Comparison of ENCODE assay signal across 1 fruit fly cellular context in the genomic region with DNA sequence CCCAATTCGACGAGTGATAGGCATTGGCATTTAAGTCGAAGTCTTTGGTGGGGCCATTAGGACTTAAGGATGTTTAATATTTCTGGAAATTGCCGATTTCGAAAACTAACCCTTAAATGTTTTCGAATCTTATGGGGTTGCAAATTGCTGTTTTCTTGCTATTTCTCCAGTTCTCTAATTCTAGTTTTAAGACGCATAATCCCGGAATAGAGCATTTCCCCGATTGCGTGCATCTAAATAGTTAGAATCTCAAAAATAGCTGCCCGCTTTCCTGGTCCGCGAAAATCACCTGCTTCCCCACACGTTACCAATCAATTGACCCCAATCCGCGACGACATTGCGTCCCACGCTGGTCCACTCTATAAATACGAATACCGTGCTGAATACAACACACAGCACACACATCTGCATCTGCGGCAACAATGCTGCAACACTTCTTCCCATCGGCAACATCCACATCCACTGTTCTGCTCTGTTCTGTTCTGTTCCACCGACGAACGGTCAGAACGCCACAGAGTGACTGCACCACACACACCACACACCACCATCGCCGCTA.
TF ChIP-seq lines count a peak whose summit lies in the region.

A gene (plus strand): TSS at position 542 of the 556 bp plus-strand sequence.

TF ChIP-seq in whole organism, embryonic, 481 proteins besides CTCF, POLR2A, EP300 and RAD21 (continued from another document and continues in another):
- TF ChIP-seq schlank (tag; optimal IDR thresholded peaks at IDR 0.05; lab: Kevin White, UChicago) (peak; percentile 77), CG18764 (GFP tag; optimal IDR thresholded peaks at IDR 0.05; lab: Kevin White, UChicago) (peak; percentile 78), knrl (GFP tag; IDR thresholded peaks at IDR 0.05; lab: Robert Waterston, UW; ENCODE audit: partially characterized antibody) (no peak), pfk (GFP tag; optimal IDR thresholded peaks at IDR 0.05; lab: Kevin White, UChicago) (peak; percentile 80), Dp (GFP tag; optimal IDR thresholded peaks at IDR 0.05; lab: Kevin White, UChicago) (no peak), CG4707 (GFP tag; optimal IDR thresholded peaks at IDR 0.05; lab: Kevin White, UChicago) (no peak), gsb-n (tag; optimal IDR thresholded peaks at IDR 0.05; lab: Kevin White, UChicago) (peak; percentile 57), Antp (GFP tag; optimal IDR thresholded peaks at IDR 0.05; lab: Kevin White, UChicago) (peak; percentile 86), sc (optimal IDR thresholded peaks at IDR 0.05; lab: Kevin White, UChicago) (no peak), sc (GFP tag; optimal IDR thresholded peaks at IDR 0.05; lab: Kevin White, UChicago) (peak; percentile 79), CG4360 (GFP tag; IDR thresholded peaks at IDR 0.05; lab: Robert Waterston, UW) (no peak), dysf (GFP tag; IDR thresholded peaks at IDR 0.05; lab: Robert Waterston, UW) (no peak), ems (GFP tag; optimal IDR thresholded peaks at IDR 0.05; lab: Kevin White, UChicago) (peak; percentile 78), CG12299 (tag; optimal IDR thresholded peaks at IDR 0.05; lab: Kevin White, UChicago) (peak; percentile 86), tgo (GFP tag; IDR thresholded peaks at IDR 0.05; lab: Robert Waterston, UW) (no peak), Dek (tag; optimal IDR thresholded peaks at IDR 0.05; lab: Kevin White, UChicago) (peak; percentile 77), CG12236 (GFP tag; optimal IDR thresholded peaks at IDR 0.05; lab: Kevin White, UChicago) (peak; percentile 81), CG33557 (GFP tag; optimal IDR thresholded peaks at IDR 0.05; lab: Kevin White, UChicago) (peak; percentile 38), CG4328 (GFP tag; optimal IDR thresholded peaks at IDR 0.05; lab: Kevin White, UChicago) (peak; percentile 83), CG6254 (GFP tag; optimal IDR thresholded peaks at IDR 0.05; lab: Kevin White, UChicago) (peak; percentile 72), Ptx1 (GFP tag; IDR thresholded peaks at IDR 0.05; lab: Robert Waterston, UW) (no peak), CG6689 (GFP tag; IDR thresholded peaks at IDR 0.05; lab: Robert Waterston, UW) (no peak), Fer2 (tag; optimal IDR thresholded peaks at IDR 0.05; lab: Kevin White, UChicago) (peak; percentile 70), ab (GFP tag; optimal IDR thresholded peaks at IDR 0.05; lab: Kevin White, UChicago) (peak; percentile 71), Elba2 (GFP tag; optimal IDR thresholded peaks at IDR 0.05; lab: Kevin White, UChicago) (no peak), yki (optimal IDR thresholded peaks at IDR 0.05; lab: Kevin White, UChicago) (no peak), Doc2 (GFP tag; IDR thresholded peaks at IDR 0.05; lab: Robert Waterston, UW) (no peak), salm (tag; optimal IDR thresholded peaks at IDR 0.05; lab: Kevin White, UChicago) (peak; percentile 77), crp (GFP tag; optimal IDR thresholded peaks at IDR 0.05; lab: Kevin White, UChicago) (peak in 1 of 2 experiments; percentile 38), CG16779 (GFP tag; IDR thresholded peaks at IDR 0.05; lab: Robert Waterston, UW) (no peak), Blimp-1 (GFP tag; optimal IDR thresholded peaks at IDR 0.05; lab: Kevin White, UChicago) (peak; percentile 82), fru (optimal IDR thresholded peaks at IDR 0.05; lab: Kevin White, UChicago) (no peak), CG9932 (GFP tag; IDR thresholded peaks at IDR 0.05; lab: Robert Waterston, UW) (no peak), CG32532 (GFP tag; IDR thresholded peaks at IDR 0.05; lab: Robert Waterston, UW) (no peak), Max (GFP tag; optimal IDR thresholded peaks at IDR 0.05; lab: Kevin White, UChicago) (peak; percentile 84), Hsf (GFP tag; optimal IDR thresholded peaks at IDR 0.05; lab: Kevin White, UChicago) (peak; percentile 89), slou (GFP tag; optimal IDR thresholded peaks at IDR 0.05; lab: Kevin White, UChicago) (peak; percentile 72), lilli (GFP tag; optimal IDR thresholded peaks at IDR 0.05; lab: Kevin White, UChicago) (peak; percentile 90), HLHmδ (GFP tag; optimal IDR thresholded peaks at IDR 0.05; lab: Kevin White, UChicago) (peak; percentile 90), CG8290 (GFP tag; optimal IDR thresholded peaks at IDR 0.05; lab: Kevin White, UChicago) (peak; percentile 28), CG8290 (tag; optimal IDR thresholded peaks at IDR 0.05; lab: Kevin White, UChicago) (peak in 1 of 2 experiments; percentile 82), dmrt99B (tag; optimal IDR thresholded peaks at IDR 0.05; lab: Kevin White, UChicago) (peak; percentile 90), CG18599 (GFP tag; optimal IDR thresholded peaks at IDR 0.05; lab: Kevin White, UChicago) (peak; percentile 95), CG10431 (GFP tag; optimal IDR thresholded peaks at IDR 0.05; lab: Kevin White, UChicago) (peak; percentile 70), CG6854 (GFP tag; optimal IDR thresholded peaks at IDR 0.05; lab: Kevin White, UChicago) (peak; percentile 85), Sry-δ (GFP tag; optimal IDR thresholded peaks at IDR 0.05; lab: Kevin White, UChicago) (peak; percentile 52), CG7987 (GFP tag; optimal IDR thresholded peaks at IDR 0.05; lab: Kevin White, UChicago) (no peak), CG4424 (GFP tag; optimal IDR thresholded peaks at IDR 0.05; lab: Kevin White, UChicago) (peak; percentile 86), CG10267 (tag; optimal IDR thresholded peaks at IDR 0.05; lab: Kevin White, UChicago) (peak; percentile 63), crc (GFP tag; optimal IDR thresholded peaks at IDR 0.05; lab: Kevin White, UChicago) (peak; percentile 90), CG2712 (tag; optimal IDR thresholded peaks at IDR 0.05; lab: Kevin White, UChicago) (peak; percentile 88), ase (GFP tag; IDR thresholded peaks at IDR 0.05; lab: Robert Waterston, UW) (no peak), sim (GFP tag; IDR thresholded peaks at IDR 0.05; lab: Robert Waterston, UW) (no peak), gro (GFP tag; optimal IDR thresholded peaks at IDR 0.05; lab: Kevin White, UChicago) (peak; percentile 89), Atf6 (GFP tag; IDR thresholded peaks at IDR 0.05; lab: Robert Waterston, UW) (no peak), CG17361 (GFP tag; IDR thresholded peaks at IDR 0.05; lab: Robert Waterston, UW) (no peak), CG8478 (optimal IDR thresholded peaks at IDR 0.05; lab: Kevin White, UChicago) (no peak), inv (GFP tag; IDR thresholded peaks at IDR 0.05; lab: Robert Waterston, UW; ENCODE audit: partially characterized antibody) (no peak), CG11398 (GFP tag; optimal IDR thresholded peaks at IDR 0.05; lab: Kevin White, UChicago) (peak; percentile 88), ac (GFP tag; optimal IDR thresholded peaks at IDR 0.05; lab: Kevin White, UChicago) (peak; percentile 25), nerfin-2 (GFP tag; IDR thresholded peaks at IDR 0.05; lab: Robert Waterston, UW; ENCODE audit: partially characterized antibody) (no peak), Atf-2 (GFP tag; optimal IDR thresholded peaks at IDR 0.05; lab: Kevin White, UChicago) (peak; percentile 91), grau (tag; optimal IDR thresholded peaks at IDR 0.05; lab: Kevin White, UChicago) (peak; percentile 89), Abd-B (GFP tag; optimal IDR thresholded peaks at IDR 0.05; lab: Kevin White, UChicago) (peak; percentile 57), CG8944 (GFP tag; optimal IDR thresholded peaks at IDR 0.05; lab: Kevin White, UChicago) (peak; percentile 75), ssp (GFP tag; IDR thresholded peaks at IDR 0.05; lab: Robert Waterston, UW) (no peak), Mrtf (GFP tag; IDR thresholded peaks at IDR 0.05; lab: Robert Waterston, UW) (no peak), stc (GFP tag; IDR thresholded peaks at IDR 0.05; lab: Robert Waterston, UW) (no peak), ewg (GFP tag; optimal IDR thresholded peaks at IDR 0.05; lab: Kevin White, UChicago) (peak; percentile 33), CG4820 (GFP tag; optimal IDR thresholded peaks at IDR 0.05; lab: Kevin White, UChicago) (peak; percentile 80), CG7839 (tag; optimal IDR thresholded peaks at IDR 0.05; lab: Kevin White, UChicago) (peak; percentile 86), sens-2 (GFP tag; IDR thresholded peaks at IDR 0.05; lab: Robert Waterston, UW) (no peak), hth (optimal IDR thresholded peaks at IDR 0.05; lab: Kevin White, UChicago) (no peak), CG5180 (GFP tag; optimal IDR thresholded peaks at IDR 0.05; lab: Kevin White, UChicago) (peak; percentile 61), Atf3 (GFP tag; optimal IDR thresholded peaks at IDR 0.05; lab: Kevin White, UChicago) (peak; percentile 46), Sox100B (GFP tag; optimal IDR thresholded peaks at IDR 0.05; lab: Kevin White, UChicago) (peak; percentile 92), nom (GFP tag; optimal IDR thresholded peaks at IDR 0.05; lab: Kevin White, UChicago) (peak; percentile 96), ro (GFP tag; IDR thresholded peaks at IDR 0.05; lab: Robert Waterston, UW) (no peak), Hr78 (GFP tag; optimal IDR thresholded peaks at IDR 0.05; lab: Kevin White, UChicago) (peak in 1 of 2 experiments; percentile 41), grn (GFP tag; optimal IDR thresholded peaks at IDR 0.05; lab: Kevin White, UChicago) (no peak), Doc3 (GFP tag; IDR thresholded peaks at IDR 0.05; lab: Robert Waterston, UW; ENCODE audit: partially characterized antibody) (no peak), Hey (tag; optimal IDR thresholded peaks at IDR 0.05; lab: Kevin White, UChicago) (peak; percentile 59), hkb (optimal IDR thresholded peaks at IDR 0.05; lab: Kevin White, UChicago) (no peak), hkb (GFP tag; IDR thresholded peaks at IDR 0.05; lab: Robert Waterston, UW) (no peak), HHEX (GFP tag; optimal IDR thresholded peaks at IDR 0.05; lab: Kevin White, UChicago) (peak; percentile 92), Taf1 (GFP tag; IDR thresholded peaks at IDR 0.05; lab: Robert Waterston, UW) (no peak), ttk (GFP tag; IDR thresholded peaks at IDR 0.05; lab: Robert Waterston, UW) (no peak), jigr1 (GFP tag; IDR thresholded peaks at IDR 0.05; lab: Robert Waterston, UW) (no peak), da (GFP tag; optimal IDR thresholded peaks at IDR 0.05; lab: Kevin White, UChicago) (peak; percentile 86), trh (GFP tag; optimal IDR thresholded peaks at IDR 0.05; lab: Kevin White, UChicago) (peak; percentile 68), kah (GFP tag; optimal IDR thresholded peaks at IDR 0.05; lab: Kevin White, UChicago) (peak; percentile 73), CG2889 (GFP tag; IDR thresholded peaks at IDR 0.05; lab: Robert Waterston, UW) (no peak), klu (GFP tag; IDR thresholded peaks at IDR 0.05; lab: Robert Waterston, UW) (no peak), CG30431 (GFP tag; optimal IDR thresholded peaks at IDR 0.05; lab: Kevin White, UChicago) (peak; percentile 84), tx (GFP tag; optimal IDR thresholded peaks at IDR 0.05; lab: Kevin White, UChicago) (peak; percentile 85), kni (GFP tag; optimal IDR thresholded peaks at IDR 0.05; lab: Kevin White, UChicago) (peak; percentile 50), Eip74EF (GFP tag; optimal IDR thresholded peaks at IDR 0.05; lab: Kevin White, UChicago) (no peak), bab2 (GFP tag; optimal IDR thresholded peaks at IDR 0.05; lab: Kevin White, UChicago) (peak; percentile 80), PHDP (tag; optimal IDR thresholded peaks at IDR 0.05; lab: Kevin White, UChicago) (peak; percentile 90), danr (GFP tag; IDR thresholded peaks at IDR 0.05; lab: Robert Waterston, UW) (no peak), CG12942 (GFP tag; optimal IDR thresholded peaks at IDR 0.05; lab: Kevin White, UChicago) (peak; percentile 80), Asciz (GFP tag; optimal IDR thresholded peaks at IDR 0.05; lab: Kevin White, UChicago) (peak; percentile 83), CG16813 (GFP tag; IDR thresholded peaks at IDR 0.05; lab: Robert Waterston, UW; ENCODE audit: partially characterized antibody) (no peak), run (tag; optimal IDR thresholded peaks at IDR 0.05; lab: Kevin White, UChicago) (peak; percentile 70), CG11695 (GFP tag; IDR thresholded peaks at IDR 0.05; lab: Robert Waterston, UW) (no peak), CG8281 (tag; optimal IDR thresholded peaks at IDR 0.05; lab: Kevin White, UChicago) (peak; percentile 68), CG7786 (GFP tag; optimal IDR thresholded peaks at IDR 0.05; lab: Kevin White, UChicago) (peak; percentile 93), bbx (GFP tag; IDR thresholded peaks at IDR 0.05; lab: Robert Waterston, UW; ENCODE audit: partially characterized antibody) (no peak), CrebB (tag; optimal IDR thresholded peaks at IDR 0.05; lab: Kevin White, UChicago) (peak; percentile 71), lab (GFP tag; optimal IDR thresholded peaks at IDR 0.05; lab: Kevin White, UChicago) (peak; percentile 92), Usf (GFP tag; optimal IDR thresholded peaks at IDR 0.05; lab: Kevin White, UChicago) (peak; percentile 90), CG17359 (tag; optimal IDR thresholded peaks at IDR 0.05; lab: Kevin White, UChicago) (peak; percentile 86), tna (GFP tag; IDR thresholded peaks at IDR 0.05; lab: Robert Waterston, UW; ENCODE audit: partially characterized antibody) (no peak), mirr (GFP tag; optimal IDR thresholded peaks at IDR 0.05; lab: Kevin White, UChicago) (peak; percentile 52), sqz (GFP tag; optimal IDR thresholded peaks at IDR 0.05; lab: Kevin White, UChicago) (peak; percentile 81), zen2 (GFP tag; IDR thresholded peaks at IDR 0.05; lab: Robert Waterston, UW; ENCODE audit: partially characterized antibody) (no peak), CG9797 (GFP tag; optimal IDR thresholded peaks at IDR 0.05; lab: Kevin White, UChicago) (peak; percentile 12), p53 (GFP tag; optimal IDR thresholded peaks at IDR 0.05; lab: Kevin White, UChicago) (peak; percentile 34), jing (GFP tag; optimal IDR thresholded peaks at IDR 0.05; lab: Kevin White, UChicago) (peak; percentile 73), CG17385 (GFP tag; optimal IDR thresholded peaks at IDR 0.05; lab: Kevin White, UChicago) (peak; percentile 79), Scr (GFP tag; IDR thresholded peaks at IDR 0.05; lab: Robert Waterston, UW; ENCODE audit: partially characterized antibody) (no peak), CG4282 (GFP tag; optimal IDR thresholded peaks at IDR 0.05; lab: Kevin White, UChicago) (no peak), CG30020 (tag; optimal IDR thresholded peaks at IDR 0.05; lab: Kevin White, UChicago) (peak; percentile 26), CG9817 (tag; optimal IDR thresholded peaks at IDR 0.05; lab: Kevin White, UChicago) (peak; percentile 78), toy (GFP tag; IDR thresholded peaks at IDR 0.05; lab: Robert Waterston, UW) (no peak), dpn (GFP tag; optimal IDR thresholded peaks at IDR 0.05; lab: Kevin White, UChicago) (peak; percentile 87 to 91), CG1529 (GFP tag; optimal IDR thresholded peaks at IDR 0.05; lab: Kevin White, UChicago) (peak; percentile 88)
